Worm (Caenorhabditis elegans) whole organism, L1 larva: ENCODE data around the gene C16C10.13.

Source experiments
- C04F5.9 ChIP-seq: sonication (generic microtip); optimal IDR thresholded peaks from 2 replicates; lab custom pipeline; 2016; ENCODE audit warnings: missing genetic modification characterization, missing compliant biosample characterization
- C16A3.4 ChIP-seq: fragments of 150-350 bp; optimal IDR thresholded peaks from 2 replicates; lab custom pipeline; 2014; ENCODE audit warnings: missing biosample characterization, missing genetic modification characterization
- C34B4.2 ChIP-seq: sonication (generic microtip); optimal IDR thresholded peaks from 2 replicates; lab custom pipeline; 2017; ENCODE audit warnings: mild to moderate bottlenecking, missing genetic modification characterization, missing compliant biosample characterization
- F16B12.6 ChIP-seq: fragments of 150-350 bp; optimal IDR thresholded peaks from 2 replicates; lab custom pipeline; 2014; ENCODE audit warnings: missing biosample characterization, missing genetic modification characterization
- Y116A8C.19 ChIP-seq: sonication (generic microtip); optimal IDR thresholded peaks from 2 replicates; lab custom pipeline; 2016; ENCODE audit warnings: missing compliant biosample characterization, missing genetic modification characterization, borderline replicate concordance
- aha-1 ChIP-seq: fragments of 150-350 bp; optimal IDR thresholded peaks from 2 replicates; lab custom pipeline; 2014; ENCODE audit warnings: missing biosample characterization, missing genetic modification characterization
- alr-1 ChIP-seq: fragments of 200-800 bp; sonication (Bioruptor generic); optimal IDR thresholded peaks from 2 replicates; lab custom pipeline; 2018; ENCODE audit warnings: borderline replicate concordance, mild to moderate bottlenecking, missing genetic modification characterization, missing compliant biosample characterization
- blmp-1 ChIP-seq: fragments of 150-350 bp; optimal IDR thresholded peaks from 2 replicates; lab custom pipeline; 2014; ENCODE audit warnings: missing biosample characterization, missing genetic modification characterization
- ceh-8 ChIP-seq: fragments of 200-800 bp; sonication (Bioruptor generic); optimal IDR thresholded peaks from 2 replicates; lab custom pipeline; 2018; ENCODE audit warnings: mild to moderate bottlenecking, missing genetic modification characterization, moderate library complexity, missing compliant biosample characterization
- ceh-82 ChIP-seq, 3 experiments: fragments of 150-350 bp in 1 of 3; sonication (generic microtip) in 2 of 3; optimal IDR thresholded peaks; 2 replicates each; lab custom pipeline; 2014 to 2017; ENCODE audit warnings: missing biosample characterization in 3 of 3, missing genetic modification characterization in 3 of 3
- ceh-88 ChIP-seq: fragments of 200-800 bp; sonication (Bioruptor generic); IDR thresholded peaks from 2 replicates; pipeline ENCODE4 v1.3.6; 2022; ENCODE audit warnings: missing genetic modification characterization, missing compliant biosample characterization
- dpl-1 ChIP-seq, 3 experiments: fragments of 150-350 bp in 2 of 3; sonication (generic microtip) in 1 of 3; optimal IDR thresholded peaks; 2 replicates each; lab custom pipeline; 2014 to 2017; ENCODE audit warnings: missing biosample characterization in 3 of 3, missing genetic modification characterization in 3 of 3, missing genetic modification reagents in 3 of 3
- efl-3 ChIP-seq: fragments of 200-800 bp; sonication (Bioruptor generic); optimal IDR thresholded peaks from 2 replicates; lab custom pipeline; 2018; ENCODE audit warnings: mild to moderate bottlenecking, missing genetic modification characterization, missing compliant biosample characterization
- egl-13 ChIP-seq: sonication (generic microtip); optimal IDR thresholded peaks from 2 replicates; lab custom pipeline; 2016; ENCODE audit warnings: missing genotype, missing genetic modification reagents, missing genetic modification characterization, missing compliant biosample characterization
- egl-27 ChIP-seq, 2 experiments: fragments of 150-350 bp in 1 of 2; sonication (generic microtip); optimal IDR thresholded peaks; 3 replicates each; lab custom pipeline; 2017 to 2018; ENCODE audit warnings: missing biosample characterization in 2 of 2, missing genetic modification characterization in 2 of 2, missing genetic modification reagents in 2 of 2
- ets-5 ChIP-seq: fragments of 200-800 bp; sonication (Bioruptor generic); IDR thresholded peaks from 2 replicates; pipeline ENCODE4 v1.3.6; 2022; ENCODE audit warnings: missing genetic modification characterization, missing compliant biosample characterization
- fkh-4 ChIP-seq: sonication (generic microtip); optimal IDR thresholded peaks from 2 replicates; lab custom pipeline; 2016; ENCODE audit warnings: missing compliant biosample characterization, missing genetic modification characterization, borderline replicate concordance
- fos-1 ChIP-seq: fragments of 150-350 bp; optimal IDR thresholded peaks from 2 replicates; lab custom pipeline; 2014; ENCODE audit warnings: missing biosample characterization, missing genetic modification characterization
- grh-1 ChIP-seq: fragments of 200-800 bp; sonication (Bioruptor generic); IDR thresholded peaks from 2 replicates; pipeline ENCODE4 v1.3.6; 2022; ENCODE audit warnings: missing genetic modification reagents, missing genetic modification characterization, missing compliant biosample characterization
- hlh-17 ChIP-seq: fragments of 200-800 bp; sonication (Bioruptor generic); optimal IDR thresholded peaks from 2 replicates; lab custom pipeline; 2018; ENCODE audit warnings: missing genetic modification characterization, mild to moderate bottlenecking, missing compliant biosample characterization, moderate library complexity, borderline replicate concordance
- hlh-4 ChIP-seq: sonication (generic microtip); optimal IDR thresholded peaks from 2 replicates; lab custom pipeline; 2016; ENCODE audit warnings: mild to moderate bottlenecking, missing genetic modification characterization, missing compliant biosample characterization
- irx-1 ChIP-seq: sonication (generic microtip); optimal IDR thresholded peaks from 2 replicates; lab custom pipeline; 2016; ENCODE audit warnings: missing genetic modification characterization, missing compliant biosample characterization
- lin-13 ChIP-seq: fragments of 150-350 bp; optimal IDR thresholded peaks from 2 replicates; lab custom pipeline; 2014; ENCODE audit warnings: missing biosample characterization, missing genetic modification reagents, missing genetic modification characterization
- lin-14 ChIP-seq: fragments of 200-800 bp; sonication (Bioruptor generic); optimal IDR thresholded peaks from 2 replicates; lab custom pipeline; 2018; ENCODE audit warnings: mild to moderate bottlenecking, missing genetic modification characterization, moderate library complexity, missing compliant biosample characterization
- lin-15B ChIP-seq: fragments of 150-350 bp; sonication (generic microtip); optimal IDR thresholded peaks from 3 replicates; lab custom pipeline; 2014; ENCODE audit warnings: missing biosample characterization, missing genetic modification characterization
- lin-35 ChIP-seq, 2 experiments: fragments of 150-350 bp; optimal IDR thresholded peaks; 2 replicates each; lab custom pipeline; 2014; ENCODE audit warnings: missing biosample characterization in 2 of 2, missing genetic modification characterization in 2 of 2, missing genetic modification reagents in 2 of 2
- lin-39 ChIP-seq: fragments of 150-350 bp; optimal IDR thresholded peaks from 2 replicates; lab custom pipeline; 2014; ENCODE audit warnings: missing biosample characterization, missing genetic modification reagents, missing genetic modification characterization
- lsy-2 ChIP-seq, 2 experiments: fragments of 150-350 bp; optimal IDR thresholded peaks; 2 replicates each; lab custom pipeline; 2014; ENCODE audit warnings: missing biosample characterization in 2 of 2, missing genetic modification characterization in 2 of 2
- mdl-1 ChIP-seq, 2 experiments: fragments of 150-350 bp; optimal IDR thresholded peaks; 2 replicates each; lab custom pipeline; 2014 to 2017; ENCODE audit warnings: missing biosample characterization in 2 of 2, missing genetic modification characterization in 2 of 2, inconsistent platforms in 1 of 2
- mef-2 ChIP-seq: fragments of 150-350 bp; optimal IDR thresholded peaks from 2 replicates; lab custom pipeline; 2014; ENCODE audit warnings: missing biosample characterization, missing genetic modification characterization
- nhr-11 ChIP-seq: fragments of 150-350 bp; optimal IDR thresholded peaks from 2 replicates; lab custom pipeline; 2014; ENCODE audit warnings: missing biosample characterization, missing genetic modification characterization
- nhr-19 ChIP-seq: fragments of 200-800 bp; sonication (Bioruptor generic); conservative IDR thresholded peaks from 2 replicates; pipeline ENCODE4 v1.3.6; 2022; ENCODE audit warnings: missing genetic modification characterization, missing compliant biosample characterization
- nhr-20 ChIP-seq: sonication (generic microtip); optimal IDR thresholded peaks from 2 replicates; lab custom pipeline; 2016; ENCODE audit warnings: mild to moderate bottlenecking, missing genetic modification characterization, missing compliant biosample characterization
- nhr-237 ChIP-seq: fragments of 150-350 bp; optimal IDR thresholded peaks from 2 replicates; lab custom pipeline; 2014; ENCODE audit warnings: missing biosample characterization, missing genetic modification characterization
- nhr-28 ChIP-seq: fragments of 150-350 bp; optimal IDR thresholded peaks from 2 replicates; lab custom pipeline; 2014; ENCODE audit warnings: missing biosample characterization, missing genetic modification characterization
- nhr-47 ChIP-seq: sonication (generic microtip); optimal IDR thresholded peaks from 2 replicates; lab custom pipeline; 2016; ENCODE audit warnings: mild to moderate bottlenecking, missing genetic modification characterization, moderate library complexity, missing compliant biosample characterization
- nhr-84 ChIP-seq: sonication (generic microtip); optimal IDR thresholded peaks from 2 replicates; lab custom pipeline; 2017; ENCODE audit warnings: missing biosample characterization, missing genetic modification characterization
- pax-3 ChIP-seq: fragments of 200-800 bp; sonication (Bioruptor generic); optimal IDR thresholded peaks from 2 replicates; lab custom pipeline; 2018; ENCODE audit warnings: mild to moderate bottlenecking, missing genetic modification characterization, moderate library complexity, missing compliant biosample characterization
- pqm-1 ChIP-seq: sonication (generic microtip); optimal IDR thresholded peaks from 3 replicates; lab custom pipeline; 2017; ENCODE audit warnings: missing biosample characterization, missing genetic modification characterization
- skn-1 ChIP-seq: fragments of 150-350 bp; optimal IDR thresholded peaks from 2 replicates; lab custom pipeline; 2014; ENCODE audit warnings: missing biosample characterization, missing genetic modification characterization
- snu-23 ChIP-seq: sonication (generic microtip); optimal IDR thresholded peaks from 2 replicates; lab custom pipeline; 2016; ENCODE audit warnings: missing genetic modification characterization, missing compliant biosample characterization
- sox-4 ChIP-seq: sonication (generic microtip); optimal IDR thresholded peaks from 2 replicates; lab custom pipeline; 2016; ENCODE audit warnings: missing genetic modification characterization, missing compliant biosample characterization
- sup-37 ChIP-seq: fragments of 200-800 bp; sonication (Bioruptor generic); optimal IDR thresholded peaks from 2 replicates; lab custom pipeline; 2018; ENCODE audit warnings: mild to moderate bottlenecking, missing genetic modification characterization, missing compliant biosample characterization
- swsn-7 ChIP-seq: sonication (generic microtip); optimal IDR thresholded peaks from 2 replicates; lab custom pipeline; 2016; ENCODE audit warnings: missing genetic modification characterization, missing compliant biosample characterization
- tbx-2 ChIP-seq: sonication (generic microtip); optimal IDR thresholded peaks from 2 replicates; lab custom pipeline; 2016; ENCODE audit warnings: missing genetic modification characterization, missing compliant biosample characterization
- tlp-1 ChIP-seq: fragments of 150-350 bp; optimal IDR thresholded peaks from 2 replicates; lab custom pipeline; 2014; ENCODE audit warnings: missing biosample characterization, missing genetic modification characterization
- unc-130 ChIP-seq: fragments of 150-350 bp; optimal IDR thresholded peaks from 2 replicates; lab custom pipeline; 2017; ENCODE audit warnings: missing biosample characterization, missing genetic modification characterization, inconsistent platforms
- unc-62 ChIP-seq: fragments of 150-350 bp; optimal IDR thresholded peaks from 2 replicates; lab custom pipeline; 2014; ENCODE audit warnings: missing biosample characterization, missing genetic modification reagents, missing genetic modification characterization
- unc-98 ChIP-seq: fragments of 200-800 bp; sonication (Bioruptor generic); IDR thresholded peaks from 2 replicates; pipeline ENCODE4 v1.3.6; 2022; ENCODE audit warnings: missing genetic modification characterization, missing compliant biosample characterization
- vab-15 ChIP-seq: sonication (generic microtip); optimal IDR thresholded peaks from 2 replicates; lab custom pipeline; 2017; ENCODE audit warnings: missing genotype, mild to moderate bottlenecking, missing genetic modification characterization, missing compliant biosample characterization
- zag-1 ChIP-seq: fragments of 150-350 bp; optimal IDR thresholded peaks from 2 replicates; lab custom pipeline; 2014; ENCODE audit warnings: missing biosample characterization, missing genetic modification characterization
- ztf-4 ChIP-seq: fragments of 150-350 bp; optimal IDR thresholded peaks from 2 replicates; lab custom pipeline; 2014; ENCODE audit warnings: missing biosample characterization, missing genetic modification characterization

Gene C16C10.13

ce11 chrIII:4223668-4224127 is 47.5 kb downstream of the C16C10.13 start (continued):
- TF ChIP-seq egl-27 (tag; optimal IDR thresholded peaks at IDR 0.05; lab: Kevin White, UChicago) (peak; percentile 29 to 84), nhr-84 (tag; lab: Kevin White, UChicago) (no peak), mdl-1 (tag; optimal IDR thresholded peaks at IDR 0.05; lab: Kevin White, UChicago) (peak in 1 of 2 experiments; percentile 89), ceh-88 (GFP tag; lab: Robert Waterston, UW) (peak; percentile 50; the same call in 1 of the 2 replicates), vab-15 (tag; lab: Kevin White, UChicago) (no peak), swsn-7 (tag; lab: Kevin White, UChicago) (peak; percentile 88), dpl-1 (GFP tag; optimal IDR thresholded peaks at IDR 0.05; lab: Kevin White, UChicago) (peak; percentile 45 to 54 (median 49)), Y116A8C.19 (tag; lab: Kevin White, UChicago) (no peak), pqm-1 (no peak), unc-62 (GFP tag; lab: Kevin White, UChicago) (peak; percentile 32), lin-13 (GFP tag; lab: Kevin White, UChicago) (peak; percentile 62), grh-1 (GFP tag; lab: Robert Waterston, UW) (no peak), alr-1 (tag; lab: Kevin White, UChicago) (no peak), unc-130 (peak; percentile 72), lin-39 (tag; lab: Kevin White, UChicago) (peak; percentile 38), unc-98 (0 out of 2 replicates have a peak, but pooled peaks have one; percentile 12), nhr-237 (tag; lab: Kevin White, UChicago) (peak; percentile 69), snu-23 (GFP tag; lab: Kevin White, UChicago) (peak; percentile 95), fos-1 (tag; lab: Kevin White, UChicago) (peak; percentile 86), sox-4 (tag; lab: Kevin White, UChicago) (peak; percentile 58), aha-1 (tag; lab: Kevin White, UChicago) (no peak), hlh-4 (tag; lab: Kevin White, UChicago) (no peak), irx-1 (peak; percentile 78), pax-3 (tag; lab: Kevin White, UChicago) (peak; percentile 61), zag-1 (peak; percentile 41), lin-14 (GFP tag; lab: Kevin White, UChicago) (peak; percentile 98), blmp-1 (tag; lab: Kevin White, UChicago) (peak; percentile 42), egl-13 (tag; lab: Kevin White, UChicago) (peak; percentile 89), ztf-4 (tag; lab: Kevin White, UChicago) (peak; percentile 61), nhr-20 (tag; lab: Kevin White, UChicago) (peak; percentile 90), mef-2 (tag; lab: Kevin White, UChicago) (peak; percentile 72), F16B12.6 (tag; lab: Kevin White, UChicago) (peak; percentile 15), sup-37 (GFP tag; lab: Kevin White, UChicago) (peak; percentile 37), C04F5.9 (tag; lab: Kevin White, UChicago) (no peak), ets-5 (GFP tag; lab: Robert Waterston, UW) (no peak), nhr-11 (tag; lab: Kevin White, UChicago) (peak; percentile 75), skn-1 (peak; percentile 73), efl-3 (GFP tag; lab: Kevin White, UChicago) (no peak), lin-35 (GFP tag; optimal IDR thresholded peaks at IDR 0.05; lab: Kevin White, UChicago) (peak; percentile 73 to 77), C34B4.2 (tag; lab: Kevin White, UChicago) (no peak), lin-15B (tag; lab: Kevin White, UChicago) (peak; percentile 39), tbx-2 (tag; lab: Kevin White, UChicago) (peak; percentile 87), tlp-1 (no peak), C16A3.4 (tag; lab: Kevin White, UChicago) (peak; percentile 79), lsy-2 (tag; optimal IDR thresholded peaks at IDR 0.05; lab: Kevin White, UChicago) (peak; percentile 79 to 90), hlh-17 (GFP tag; lab: Kevin White, UChicago) (no peak), fkh-4 (peak; percentile 69), ceh-82 (tag; optimal IDR thresholded peaks at IDR 0.05; lab: Kevin White, UChicago) (peak; percentile 51 to 85 (median 70)), nhr-19 (GFP tag; lab: Robert Waterston, UW) (peak; percentile 78), nhr-47 (tag; lab: Kevin White, UChicago) (peak; percentile 86), ceh-8 (GFP tag; lab: Kevin White, UChicago) (peak; percentile 24), nhr-28 (tag; lab: Kevin White, UChicago) (no peak)
